Fruit fly (Drosophila melanogaster): ENCODE results near the gene RpL10Aa.

RpL10Aa gene

dm6 chr3R:15031662-15032061, 5.5 kb upstream of the RpL10Aa start:
- TF ChIP-seq CG6276 (GFP tag; optimal IDR thresholded peaks at IDR 0.05) (peak; percentile 7), CG32006 (GFP tag; optimal IDR thresholded peaks at IDR 0.05) (peak; percentile 37), fd85E (GFP tag; optimal IDR thresholded peaks at IDR 0.05) (no peak), salr (GFP tag; optimal IDR thresholded peaks at IDR 0.05) (no peak), CG10669 (GFP tag; optimal IDR thresholded peaks at IDR 0.05) (peak; percentile 3), CG10631 (GFP tag; optimal IDR thresholded peaks at IDR 0.05) (peak; percentile 24), svp (GFP tag) (peak; percentile 62), acj6 (GFP tag; optimal IDR thresholded peaks at IDR 0.05) (peak; percentile 18), pdm3 (GFP tag; optimal IDR thresholded peaks at IDR 0.05) (peak; percentile 29), CG11294 (GFP tag; IDR thresholded peaks at IDR 0.05) (0 out of 2 replicates have a peak, but pooled peaks have one; percentile 27), Met (GFP tag; optimal IDR thresholded peaks at IDR 0.05) (no peak), Lpt (GFP tag; optimal IDR thresholded peaks at IDR 0.05) (no peak), OdsH (GFP tag; optimal IDR thresholded peaks at IDR 0.05) (peak; percentile 1), CG6163 (GFP tag; IDR thresholded peaks at IDR 0.05) (0 out of 3 replicates have a peak, but pooled peaks have one; percentile 14), spab (GFP tag; optimal IDR thresholded peaks at IDR 0.05) (no peak), CG8119 (GFP tag; IDR thresholded peaks at IDR 0.05) (0 out of 3 replicates have a peak, but pooled peaks have one; percentile 45), Eip78C (GFP tag) (peak; percentile 75), achi (GFP tag; optimal IDR thresholded peaks at IDR 0.05) (peak; percentile 25), CG3919 (GFP tag; optimal IDR thresholded peaks at IDR 0.05) (peak; percentile 7), vri (GFP tag; optimal IDR thresholded peaks at IDR 0.05) (no peak), CG31627 (GFP tag; optimal IDR thresholded peaks at IDR 0.05) (no peak), CG3032 (tag; optimal IDR thresholded peaks at IDR 0.05) (no peak), eg (GFP tag; IDR thresholded peaks at IDR 0.05) (0 out of 3 replicates have a peak, but pooled peaks have one; percentile 40), Hr4 (GFP tag; optimal IDR thresholded peaks at IDR 0.05) (peak; percentile 44)

dm6 chr3R:15057214-15057613, 20.0 kb downstream of the RpL10Aa start:
- TF ChIP-seq achi (GFP tag; optimal IDR thresholded peaks at IDR 0.05) = no peak
- no peak for TF ChIP-seq lz (GFP tag; optimal IDR thresholded peaks at IDR 0.05)
- no peak for TF ChIP-seq Eip78C (GFP tag)
- TF ChIP-seq dac (GFP tag; optimal IDR thresholded peaks at IDR 0.05) = no peak
- no peak for TF ChIP-seq Smox (GFP tag; optimal IDR thresholded peaks at IDR 0.05)

DNA sequence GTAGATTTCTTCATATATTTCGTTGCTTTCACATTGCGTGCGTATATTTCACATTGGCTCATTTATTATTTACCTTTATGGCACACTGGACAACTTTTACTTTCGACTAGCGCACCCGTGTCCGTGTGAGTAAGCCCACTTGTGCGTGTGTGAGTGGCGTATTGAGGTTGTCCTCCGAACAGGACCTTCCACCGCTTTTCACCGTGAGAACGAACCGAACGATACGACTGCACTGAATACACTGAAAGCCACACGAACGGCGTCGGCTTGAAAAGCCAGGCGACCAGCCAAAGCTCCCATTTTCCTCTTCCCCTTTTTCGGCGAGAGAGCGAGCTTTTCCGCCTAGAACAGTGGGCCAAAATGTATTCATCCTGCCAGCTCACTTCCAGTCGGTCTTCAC, 39.8 kb downstream of the RpL10Aa start, which contains the start of gene dpr9:
Gene dpr9, minus strand, starts transcription at position 244 of the 400 bp plus-strand sequence.
- TF ChIP-seq CG11762 (GFP tag; optimal IDR thresholded peaks at IDR 0.05; ENCODE audit: insufficient read depth) (no peak), CG6854 (GFP tag; optimal IDR thresholded peaks at IDR 0.05) (no peak), esn (GFP tag; optimal IDR thresholded peaks at IDR 0.05) (no peak), CG6792 (GFP tag; optimal IDR thresholded peaks at IDR 0.05) (no peak), Sox14 (GFP tag; optimal IDR thresholded peaks at IDR 0.05) (no peak), CG6276 (GFP tag; optimal IDR thresholded peaks at IDR 0.05) (no peak), Lpt (GFP tag; optimal IDR thresholded peaks at IDR 0.05) (no peak), svp (GFP tag) (no peak), achi (GFP tag; optimal IDR thresholded peaks at IDR 0.05) (no peak), ss (GFP tag; optimal IDR thresholded peaks at IDR 0.05) (no peak), CG3919 (GFP tag; optimal IDR thresholded peaks at IDR 0.05) (no peak), CG3032 (tag; optimal IDR thresholded peaks at IDR 0.05) (no peak), fd59A (GFP tag; optimal IDR thresholded peaks at IDR 0.05) (no peak), acj6 (GFP tag; optimal IDR thresholded peaks at IDR 0.05) (no peak), Blimp-1 (GFP tag; optimal IDR thresholded peaks at IDR 0.05) (no peak), eg (GFP tag; IDR thresholded peaks at IDR 0.05) (no peak), Sox102F (GFP tag; optimal IDR thresholded peaks at IDR 0.05) (no peak), CG8119 (GFP tag; IDR thresholded peaks at IDR 0.05) (no peak), topi (GFP tag; optimal IDR thresholded peaks at IDR 0.05) (no peak)

Data from whole organism, prepupa.